Worm (Caenorhabditis elegans) whole organism, L4 larva: ENCODE data around the gene str-146.

Experiments used
- Y5F2A.4 ChIP-seq: fragments of 200-800 bp; sonication (Bioruptor generic); optimal IDR thresholded peaks from 2 replicates; lab custom pipeline; 2018; ENCODE audit warnings: mild to moderate bottlenecking, missing genetic modification characterization, missing compliant biosample characterization
- dmd-8 ChIP-seq: fragments of 200-800 bp; sonication (Bioruptor generic); IDR thresholded peaks from 2 replicates; pipeline ENCODE4 v1.3.6; 2022; ENCODE audit warnings: missing genetic modification characterization, missing compliant biosample characterization
- dpl-1 ChIP-seq: fragments of 150-350 bp; optimal IDR thresholded peaks from 2 replicates; lab custom pipeline; 2014; ENCODE audit warnings: missing biosample characterization, missing genetic modification reagents, missing genetic modification characterization
- hlh-30 ChIP-seq: sonication (generic microtip); optimal IDR thresholded peaks from 2 replicates; lab custom pipeline; 2017; ENCODE audit warnings: antibody characterized with exemption, mild to moderate bottlenecking, missing genetic modification characterization, missing compliant biosample characterization; ENCODE audit not compliant: insufficient read depth
- nhr-41 ChIP-seq: fragments of 200-800 bp; sonication (Bioruptor generic); IDR thresholded peaks from 2 replicates; pipeline ENCODE4 v1.3.6; 2022; ENCODE audit warnings: missing genetic modification reagents, missing genetic modification characterization, missing compliant biosample characterization
- nhr-77 ChIP-seq: fragments of 150-350 bp; optimal IDR thresholded peaks from 2 replicates; lab custom pipeline; 2014; ENCODE audit warnings: missing biosample characterization, missing genetic modification characterization
- unc-39 ChIP-seq: sonication (generic microtip); optimal IDR thresholded peaks from 2 replicates; lab custom pipeline; 2017; ENCODE audit warnings: missing biosample characterization, missing genetic modification characterization

ce11 chrV:8120868-8121267 is 25.6 kb upstream of the str-146 start, which contains the start of gene D1014.6:
- TF ChIP-seq nhr-41 (GFP tag; lab: Robert Waterston, UW) (no peak), nhr-77 (no peak), unc-39 (tag; lab: Kevin White, UChicago) (no peak), hlh-30 (tag; lab: Kevin White, UChicago) (no peak), dpl-1 (GFP tag; lab: Kevin White, UChicago) (no peak), dmd-8 (GFP tag; lab: Robert Waterston, UW) (no peak), Y5F2A.4 (GFP tag; lab: Kevin White, UChicago) (no peak)
